Worm (Caenorhabditis elegans) whole organism, L4 larva: ENCODE data around the gene B0244.6.
A peak's percentile ranks its signal among the peaks of the same experiment; 100 is the strongest.

Source experiments
- D1046.2 ChIP-seq: fragments of 200-800 bp; sonication (Bioruptor generic); IDR thresholded peaks from 2 replicates; pipeline ENCODE4 v1.3.6; 2022; ENCODE audit warnings: missing genetic modification characterization, missing compliant biosample characterization
- F49E8.2 ChIP-seq: sonication (generic microtip); optimal IDR thresholded peaks from 2 replicates; lab custom pipeline; 2016; ENCODE audit warnings: missing compliant biosample characterization, mild to moderate bottlenecking, missing genetic modification characterization, borderline replicate concordance
- Y48G9A.11 ChIP-seq: fragments of 200-800 bp; sonication (Bioruptor generic); IDR thresholded peaks from 2 replicates; pipeline ENCODE4 v1.3.6; 2022; ENCODE audit warnings: missing genetic modification reagents, missing genetic modification characterization, missing compliant biosample characterization
- Y75B8A.6 ChIP-seq: fragments of 200-800 bp; sonication (Bioruptor generic); IDR thresholded peaks from 2 replicates; pipeline ENCODE4 v1.3.6; 2022; ENCODE audit warnings: missing genetic modification reagents, missing genetic modification characterization, missing compliant biosample characterization
- ZK337.2 ChIP-seq: fragments of 200-800 bp; sonication (Bioruptor generic); IDR thresholded peaks from 2 replicates; pipeline ENCODE4 v1.3.6; 2022; ENCODE audit warnings: missing genetic modification reagents, missing genetic modification characterization, missing compliant biosample characterization
- aha-1 ChIP-seq: fragments of 150-350 bp; peaks from one replicate; lab custom pipeline; 2014; ENCODE audit warnings: missing biosample characterization, missing genetic modification characterization
- attf-4 ChIP-seq: sonication (generic microtip); optimal IDR thresholded peaks from 3 replicates; lab custom pipeline; 2017; ENCODE audit warnings: missing biosample characterization, missing genetic modification characterization
- ceh-20 ChIP-seq: fragments of 200-800 bp; sonication (Bioruptor generic); IDR thresholded peaks from 2 replicates; pipeline ENCODE4 v1.3.6; 2022; ENCODE audit warnings: missing genetic modification reagents, missing genetic modification characterization, missing compliant biosample characterization
- ceh-44 ChIP-seq: fragments of 200-800 bp; sonication (Bioruptor generic); IDR thresholded peaks from 2 replicates; pipeline ENCODE4 v1.3.6; 2022; ENCODE audit warnings: missing genetic modification reagents, missing genetic modification characterization, missing compliant biosample characterization
- ctbp-1 ChIP-seq: fragments of 200-800 bp; sonication (Bioruptor generic); IDR thresholded peaks from 2 replicates; pipeline ENCODE4 v1.3.6; 2022; ENCODE audit warnings: missing genetic modification reagents, missing genetic modification characterization, missing compliant biosample characterization
- fkh-10 ChIP-seq: fragments of 150-350 bp; optimal IDR thresholded peaks from 2 replicates; lab custom pipeline; 2014; ENCODE audit warnings: missing biosample characterization, missing genetic modification reagents, missing genetic modification characterization
- hlh-11 ChIP-seq: fragments of 200-800 bp; sonication (Bioruptor generic); optimal IDR thresholded peaks from 2 replicates; lab custom pipeline; 2018; ENCODE audit warnings: mild to moderate bottlenecking, missing genetic modification characterization, missing compliant biosample characterization
- lin-1 ChIP-seq: fragments of 200-800 bp; sonication (Bioruptor generic); IDR thresholded peaks from 2 replicates; pipeline ENCODE4 v1.3.6; 2022; ENCODE audit warnings: missing genetic modification reagents, missing genetic modification characterization, missing compliant biosample characterization
- lir-3 ChIP-seq: sonication (generic microtip); optimal IDR thresholded peaks from 2 replicates; lab custom pipeline; 2016; ENCODE audit warnings: mild to moderate bottlenecking, missing genetic modification characterization, missing compliant biosample characterization
- mdt-29 ChIP-seq: fragments of 200-800 bp; sonication (Bioruptor generic); IDR thresholded peaks from 2 replicates; pipeline ENCODE4 v1.3.6; 2022; ENCODE audit warnings: missing genetic modification reagents, missing genetic modification characterization, missing compliant biosample characterization
- nhr-102 ChIP-seq: sonication (generic microtip); optimal IDR thresholded peaks from 2 replicates; lab custom pipeline; 2016; ENCODE audit warnings: mild to moderate bottlenecking, missing genetic modification characterization, moderate library complexity, missing compliant biosample characterization
- nhr-237 ChIP-seq: sonication (generic microtip); optimal IDR thresholded peaks from 2 replicates; lab custom pipeline; 2017; ENCODE audit warnings: missing biosample characterization, missing genetic modification characterization
- nhr-28 ChIP-seq: fragments of 150-350 bp; optimal IDR thresholded peaks from 2 replicates; lab custom pipeline; 2014; ENCODE audit warnings: missing biosample characterization, missing genetic modification characterization
- nhr-41 ChIP-seq: fragments of 200-800 bp; sonication (Bioruptor generic); IDR thresholded peaks from 2 replicates; pipeline ENCODE4 v1.3.6; 2022; ENCODE audit warnings: missing genetic modification reagents, missing genetic modification characterization, missing compliant biosample characterization
- nhr-42 ChIP-seq: fragments of 200-800 bp; sonication (Bioruptor generic); IDR thresholded peaks from 2 replicates; pipeline ENCODE4 v1.3.6; 2022; ENCODE audit warnings: missing genetic modification characterization, missing compliant biosample characterization
- pha-4 ChIP-seq, 2 experiments: fragments of 150-350 bp in 1 of 2; fragments of 200-800 bp in 1 of 2; sonication (Bioruptor generic) in 1 of 2; IDR thresholded peaks in 1 of 2; optimal IDR thresholded peaks in 1 of 2; 2 replicates each; pipeline versions ENCODE4 v1.3.6 to Lab custom; 2014 to 2022; ENCODE audit warnings: missing genetic modification characterization in 2 of 2, missing genetic modification reagents in 2 of 2, missing biosample characterization in 1 of 2, missing compliant biosample characterization in 1 of 2
- pqm-1 ChIP-seq: sonication (generic microtip); optimal IDR thresholded peaks from 2 replicates; lab custom pipeline; 2017; ENCODE audit warnings: missing biosample characterization, missing genetic modification characterization
- saeg-2 ChIP-seq: fragments of 200-800 bp; sonication (Bioruptor generic); IDR thresholded peaks from 2 replicates; pipeline ENCODE4 v1.3.6; 2022; ENCODE audit warnings: missing genetic modification reagents, missing genetic modification characterization, missing compliant biosample characterization
- set-16 ChIP-seq: fragments of 200-800 bp; sonication (Bioruptor generic); IDR thresholded peaks from 2 replicates; pipeline ENCODE4 v1.3.6; 2022; ENCODE audit warnings: missing genetic modification reagents, missing genetic modification characterization, missing compliant biosample characterization
- snpc-1.2 ChIP-seq: fragments of 200-800 bp; sonication (Bioruptor generic); IDR thresholded peaks from 2 replicates; pipeline ENCODE4 v1.3.6; 2022; ENCODE audit warnings: missing genetic modification reagents, missing genetic modification characterization, missing compliant biosample characterization
- tra-1 ChIP-seq: fragments of 200-800 bp; sonication (Bioruptor generic); IDR thresholded peaks from 2 replicates; pipeline ENCODE4 v1.3.6; 2022; ENCODE audit warnings: missing genetic modification reagents, missing genetic modification characterization, missing compliant biosample characterization
- unc-130 ChIP-seq: sonication (generic microtip); optimal IDR thresholded peaks from 2 replicates; lab custom pipeline; 2016; ENCODE audit warnings: missing genetic modification reagents, missing genetic modification characterization, missing compliant biosample characterization
- unc-62 ChIP-seq, 3 experiments: fragments of 150-350 bp in 1 of 3; sonication (generic microtip); optimal IDR thresholded peaks in 2 of 3; peaks in 1 of 3; 1 replicate in 1 of 3; 2 replicates in 2 of 3; lab custom pipeline; 2014 to 2017; ENCODE audit warnings: missing biosample characterization in 3 of 3, missing genetic modification characterization in 3 of 3, missing genetic modification reagents in 3 of 3, missing genotype in 1 of 3
- zip-11 ChIP-seq: fragments of 200-800 bp; sonication (Bioruptor generic); IDR thresholded peaks from 2 replicates; pipeline ENCODE4 v1.3.6; 2022; ENCODE audit warnings: missing genetic modification characterization, missing compliant biosample characterization
- zip-2 ChIP-seq: fragments of 150-350 bp; optimal IDR thresholded peaks from 2 replicates; lab custom pipeline; 2014; ENCODE audit warnings: missing biosample characterization, missing genetic modification characterization

The B0244.6 gene

ce11 chrIII:5722550-5722949 is 15.3 kb upstream of the B0244.6 start, which contains the start of gene wrm-1:
Gene wrm-1 (plus strand): TSS chrIII:5722850.
- TF ChIP-seq nhr-102 (tag; lab: Kevin White, UChicago): no peak
- TF ChIP-seq fkh-10 (GFP tag; lab: Kevin White, UChicago): no peak
- no peak for TF ChIP-seq nhr-42
- TF ChIP-seq attf-4 (tag; lab: Kevin White, UChicago): no peak
- TF ChIP-seq ceh-20 (GFP tag; lab: Robert Waterston, UW): no peak
- TF ChIP-seq pha-4 (GFP tag; IDR thresholded peaks at IDR 0.05; lab: Robert Waterston, UW): no peak
- no peak for TF ChIP-seq pha-4 (tag; optimal IDR thresholded peaks at IDR 0.05; lab: Kevin White, UChicago)
- no peak for TF ChIP-seq hlh-11
- TF ChIP-seq ctbp-1 (GFP tag; lab: Robert Waterston, UW): no peak
- no peak for TF ChIP-seq D1046.2 (GFP tag; lab: Robert Waterston, UW)
- TF ChIP-seq lin-1 (GFP tag; lab: Robert Waterston, UW): no peak
- no peak for TF ChIP-seq set-16 (GFP tag; lab: Robert Waterston, UW)
- no peak for TF ChIP-seq saeg-2
- TF ChIP-seq zip-11 (GFP tag; lab: Robert Waterston, UW): no peak
- no peak for TF ChIP-seq ZK337.2 (GFP tag; lab: Robert Waterston, UW)
- no peak for TF ChIP-seq ceh-44 (GFP tag; lab: Robert Waterston, UW)
- TF ChIP-seq tra-1 (GFP tag; lab: Robert Waterston, UW): no peak

DNA sequence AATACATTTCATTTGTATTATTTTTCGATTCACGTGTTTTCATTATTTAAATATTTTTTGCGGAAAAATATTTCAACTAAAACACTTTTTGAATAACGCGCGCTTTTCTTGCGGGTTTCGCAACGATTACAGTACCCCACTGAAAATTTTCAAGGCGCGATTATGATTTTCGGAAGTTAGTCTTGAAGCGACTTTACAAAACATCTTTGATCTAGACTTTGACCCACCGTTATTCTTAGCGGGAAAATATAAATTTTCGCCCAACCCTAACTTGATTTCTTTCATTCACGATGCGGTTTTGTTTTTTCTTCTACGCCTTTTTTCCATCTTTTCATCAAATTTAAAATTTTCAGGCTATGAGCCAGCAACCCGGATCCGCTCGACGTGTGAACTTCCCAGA is 10.0 kb upstream of the B0244.6 start, which contains the start of gene egg-1:
TSS of gene egg-1 (plus strand) at position 354 of the 400 bp plus-strand sequence.
- TF ChIP-seq ceh-44 (GFP tag; lab: Robert Waterston, UW): no peak
- TF ChIP-seq Y75B8A.6 (GFP tag; lab: Robert Waterston, UW): no peak
- peak; percentile 91 for TF ChIP-seq F49E8.2 (tag; lab: Kevin White, UChicago)
- TF ChIP-seq nhr-237 (tag; lab: Kevin White, UChicago): no peak
- TF ChIP-seq unc-130 (GFP tag; lab: Kevin White, UChicago): peak; percentile 85
- TF ChIP-seq aha-1 (tag; lab: Kevin White, UChicago): peak; percentile 40
- peak; percentile 78 for TF ChIP-seq Y48G9A.11 (GFP tag; lab: Robert Waterston, UW)
- TF ChIP-seq mdt-29 (GFP tag; lab: Robert Waterston, UW): 0 out of 2 replicates have a peak, but pooled peaks have one; percentile 10
- peak; percentile 43; the same call in 1 of the 2 replicates for TF ChIP-seq snpc-1.2 (GFP tag; lab: Robert Waterston, UW)

ce11 chrIII:5729367-5729766 is 8.4 kb upstream of the B0244.6 start:
- TF ChIP-seq aha-1 (tag; lab: Kevin White, UChicago) (peak; percentile 93), nhr-41 (GFP tag; lab: Robert Waterston, UW) (no peak)

DNA sequence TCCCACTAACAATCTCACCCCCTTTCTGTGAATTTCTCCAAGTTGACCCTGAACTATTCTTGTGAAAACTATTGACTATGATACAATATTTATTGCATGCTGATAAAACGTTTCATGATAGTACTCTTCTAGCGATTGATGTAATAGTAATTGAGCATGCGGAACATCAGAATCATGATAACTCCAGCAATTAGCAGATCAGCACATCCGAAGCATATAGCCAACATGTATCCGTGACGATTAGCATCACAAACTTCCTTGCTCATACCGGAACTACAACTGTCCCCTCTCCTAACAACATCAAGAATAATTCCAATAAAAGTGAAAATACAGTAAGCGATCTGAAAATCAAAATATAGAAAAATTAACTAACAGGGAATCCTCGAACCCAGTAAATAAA is 7.8 kb upstream of the B0244.6 start:
- TF ChIP-seq unc-62 (GFP tag; optimal IDR thresholded peaks at IDR 0.05 in 1 of 2; lab: Kevin White, UChicago) (peak in 1 of 2 experiments; percentile 28), unc-62 (tag; optimal IDR thresholded peaks at IDR 0.05; lab: Kevin White, UChicago) (no peak), pqm-1 (tag; lab: Kevin White, UChicago) (no peak), zip-2 (tag; lab: Kevin White, UChicago) (no peak), aha-1 (tag; lab: Kevin White, UChicago) (peak; percentile 28)
- TF ChIP-seq, all 104 proteins: peak for 2

DNA sequence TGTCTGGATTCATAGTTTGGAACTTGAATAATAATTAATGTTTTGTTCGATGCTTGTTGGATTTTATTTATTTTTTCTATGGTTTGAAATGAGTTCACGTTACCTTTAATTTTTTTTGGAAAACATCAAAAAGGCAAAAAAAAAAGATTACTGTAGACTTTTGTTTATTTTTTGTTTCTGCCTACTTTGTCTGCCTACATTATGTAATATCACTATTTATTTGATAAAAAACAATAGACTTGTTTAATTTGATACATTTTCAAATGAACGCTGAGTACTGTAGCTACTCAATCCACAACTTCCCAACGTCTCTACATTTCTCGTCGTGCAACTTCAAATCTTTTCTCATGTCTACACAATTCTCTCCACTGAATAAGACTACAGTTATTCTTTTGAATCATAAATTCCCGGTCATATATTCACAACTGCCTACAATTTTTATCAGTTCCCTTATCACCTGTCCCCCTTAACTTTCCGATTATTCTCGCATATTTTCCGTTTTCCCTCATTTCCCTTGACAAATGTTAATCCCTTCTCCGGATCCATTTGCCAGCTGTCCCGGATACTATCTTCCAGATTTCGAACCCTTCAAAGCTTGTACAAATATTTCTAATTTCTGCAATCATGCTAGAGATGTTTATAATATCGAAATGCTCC is 6.7 kb upstream of the B0244.6 start, which contains the start of the genes B0244.9 and B0244.7:
TSS of gene B0244.9 (minus strand) at position 51 of the 657 bp plus-strand sequence.
TSS of gene B0244.7 (plus strand) at position 522 of the 657 bp plus-strand sequence.
- TF ChIP-seq pqm-1 (tag; lab: Kevin White, UChicago) (peak; percentile 56), lir-3 (tag; lab: Kevin White, UChicago) (no peak), nhr-28 (peak; percentile 62)
